Fruit fly (Drosophila melanogaster) whole organism, prepupa: ENCODE results near the gene Sec16.

Source experiments
- CG10631 ChIP-seq: fragments of 200-800 bp; sonication (Bioruptor generic); optimal IDR thresholded peaks from 2 replicates; lab custom pipeline; 2016; ENCODE audit warnings: missing biosample characterization, missing genetic modification characterization
- CG10669 ChIP-seq: fragments of 200-800 bp; sonication (Bioruptor generic); optimal IDR thresholded peaks from 3 replicates; lab custom pipeline; 2018; ENCODE audit warnings: missing biosample characterization, mild to moderate bottlenecking, missing genetic modification characterization, moderate library complexity
- CG11762 ChIP-seq: fragments of 200-800 bp; sonication (Bioruptor generic); optimal IDR thresholded peaks from 3 replicates; lab custom pipeline; 2016; ENCODE audit warnings: missing biosample characterization, missing genetic modification characterization; ENCODE audit not compliant: insufficient read depth
- CG11902 ChIP-seq: fragments of 200-800 bp; sonication (Bioruptor generic); optimal IDR thresholded peaks from 3 replicates; lab custom pipeline; 2016; ENCODE audit warnings: missing biosample characterization, missing genetic modification characterization
- CG15336 ChIP-seq: fragments of 200-800 bp; sonication (Bioruptor generic); IDR thresholded peaks from 2 replicates; pipeline ENCODE4 v1.3.6; 2022; ENCODE audit warnings: missing biosample characterization, missing genetic modification characterization
- CG1621 ChIP-seq: fragments of 200-800 bp; sonication (Bioruptor generic); optimal IDR thresholded peaks from 3 replicates; lab custom pipeline; 2018; ENCODE audit warnings: missing biosample characterization, mild to moderate bottlenecking, missing genetic modification characterization
- CG3032 ChIP-seq: fragments of 200-800 bp; optimal IDR thresholded peaks from 2 replicates; lab custom pipeline; 2019; ENCODE audit warnings: missing biosample characterization, mild to moderate bottlenecking, missing genetic modification characterization, moderate library complexity
- CG31627 ChIP-seq: fragments of 200-800 bp; sonication (Bioruptor generic); optimal IDR thresholded peaks from 3 replicates; lab custom pipeline; 2016; ENCODE audit warnings: missing biosample characterization, missing genetic modification characterization
- CG32006 ChIP-seq: fragments of 200-800 bp; sonication (Bioruptor generic); optimal IDR thresholded peaks from 3 replicates; lab custom pipeline; 2017; ENCODE audit warnings: missing biosample characterization, mild to moderate bottlenecking, missing genetic modification characterization
- CG34406 ChIP-seq: fragments of 200-800 bp; sonication (Bioruptor generic); optimal IDR thresholded peaks from 3 replicates; lab custom pipeline; 2016; ENCODE audit warnings: missing biosample characterization, missing genetic modification characterization
- CG3919 ChIP-seq: fragments of 200-800 bp; sonication (Bioruptor generic); optimal IDR thresholded peaks from 3 replicates; lab custom pipeline; 2016; ENCODE audit warnings: missing biosample characterization, missing genetic modification characterization
- CG4318 ChIP-seq: fragments of 200-800 bp; sonication (Bioruptor generic); optimal IDR thresholded peaks from 3 replicates; lab custom pipeline; 2017; ENCODE audit warnings: missing biosample characterization, mild to moderate bottlenecking, missing genetic modification characterization
- CG6163 ChIP-seq: fragments of 200-800 bp; sonication (Bioruptor generic); IDR thresholded peaks from 3 replicates; pipeline ENCODE4 v1.3.6; 2022; ENCODE audit warnings: missing biosample characterization, missing genetic modification characterization
- CG6854 ChIP-seq: fragments of 200-800 bp; sonication (Bioruptor generic); optimal IDR thresholded peaks from 2 replicates; lab custom pipeline; 2017; ENCODE audit warnings: missing biosample characterization, mild to moderate bottlenecking, missing genetic modification characterization
- CG8319 ChIP-seq: fragments of 200-800 bp; sonication (Bioruptor generic); optimal IDR thresholded peaks from 3 replicates; lab custom pipeline; 2016; ENCODE audit warnings: missing biosample characterization, missing genetic modification characterization
- Eip75B ChIP-seq: fragments of 200-800 bp; sonication (Bioruptor generic); optimal IDR thresholded peaks from 3 replicates; lab custom pipeline; 2016; ENCODE audit warnings: missing biosample characterization, missing genetic modification characterization
- Eip78C ChIP-seq: fragments of 200-800 bp; sonication (Bioruptor generic); peaks from one replicate; lab custom pipeline; 2016; ENCODE audit warnings: missing biosample characterization, missing genetic modification characterization
- Eip93F ChIP-seq: fragments of 200-800 bp; sonication (Bioruptor generic); optimal IDR thresholded peaks from 2 replicates; lab custom pipeline; 2016; ENCODE audit warnings: missing biosample characterization, mild to moderate bottlenecking, missing genetic modification characterization
- Ets96B ChIP-seq: fragments of 200-800 bp; optimal IDR thresholded peaks from 2 replicates; lab custom pipeline; 2019; ENCODE audit warnings: missing biosample characterization, mild to moderate bottlenecking, missing genetic modification characterization, moderate library complexity
- Gug ChIP-seq: fragments of 200-800 bp; sonication (Bioruptor generic); IDR thresholded peaks from 2 replicates; pipeline ENCODE4 v1.3.6; 2022; ENCODE audit warnings: missing biosample characterization, missing genetic modification characterization
- Hr39 ChIP-seq: fragments of 200-800 bp; sonication (Bioruptor generic); optimal IDR thresholded peaks from 2 replicates; lab custom pipeline; 2016; ENCODE audit warnings: missing biosample characterization, missing genetic modification characterization
- Lpt ChIP-seq: fragments of 200-800 bp; sonication (Bioruptor generic); optimal IDR thresholded peaks from 3 replicates; lab custom pipeline; 2016; ENCODE audit warnings: missing biosample characterization, missing genetic modification characterization
- Met ChIP-seq: fragments of 200-800 bp; sonication (Bioruptor generic); optimal IDR thresholded peaks from 3 replicates; lab custom pipeline; 2016; ENCODE audit warnings: missing biosample characterization, missing genetic modification characterization
- Smox ChIP-seq: fragments of 200-800 bp; sonication (Bioruptor generic); optimal IDR thresholded peaks from 3 replicates; lab custom pipeline; 2016; ENCODE audit warnings: missing biosample characterization, missing genetic modification characterization
- Sox102F ChIP-seq: fragments of 200-800 bp; sonication (Bioruptor generic); optimal IDR thresholded peaks from 2 replicates; lab custom pipeline; 2016; ENCODE audit warnings: missing biosample characterization, mild to moderate bottlenecking, missing genetic modification characterization
- Sox14 ChIP-seq: fragments of 200-800 bp; sonication (Bioruptor generic); optimal IDR thresholded peaks from 3 replicates; lab custom pipeline; 2016; ENCODE audit warnings: missing biosample characterization, missing genetic modification characterization
- Sox15 ChIP-seq: fragments of 200-800 bp; sonication (Bioruptor generic); optimal IDR thresholded peaks from 3 replicates; lab custom pipeline; 2016; ENCODE audit warnings: missing biosample characterization, missing genetic modification characterization
- achi ChIP-seq: fragments of 200-800 bp; sonication (Bioruptor generic); optimal IDR thresholded peaks from 3 replicates; lab custom pipeline; 2016; ENCODE audit warnings: missing biosample characterization, missing genetic modification characterization
- acj6 ChIP-seq: fragments of 200-800 bp; sonication (Bioruptor generic); optimal IDR thresholded peaks from 3 replicates; lab custom pipeline; 2016; ENCODE audit warnings: missing biosample characterization, missing genetic modification characterization
- cyc ChIP-seq: fragments of 200-800 bp; sonication (Bioruptor generic); optimal IDR thresholded peaks from 3 replicates; lab custom pipeline; 2016; ENCODE audit warnings: missing biosample characterization, missing genetic modification characterization
- dac ChIP-seq: fragments of 200-800 bp; sonication (Bioruptor generic); optimal IDR thresholded peaks from 2 replicates; lab custom pipeline; 2017; ENCODE audit warnings: missing biosample characterization, mild to moderate bottlenecking, missing genetic modification characterization
- esn ChIP-seq: fragments of 200-800 bp; sonication (Bioruptor generic); optimal IDR thresholded peaks from 2 replicates; lab custom pipeline; 2016; ENCODE audit warnings: missing biosample characterization, mild to moderate bottlenecking, missing genetic modification characterization, moderate library complexity
- fd59A ChIP-seq: fragments of 200-800 bp; sonication (Bioruptor generic); optimal IDR thresholded peaks from 2 replicates; lab custom pipeline; 2017; ENCODE audit warnings: missing biosample characterization, mild to moderate bottlenecking, missing genetic modification characterization, missing genetic modification reagents
- fd85E ChIP-seq: fragments of 200-800 bp; sonication (Bioruptor generic); optimal IDR thresholded peaks from 3 replicates; lab custom pipeline; 2016; ENCODE audit warnings: missing biosample characterization, missing genetic modification characterization
- fkh ChIP-seq: fragments of 200-800 bp; sonication (Bioruptor generic); optimal IDR thresholded peaks from 3 replicates; lab custom pipeline; 2017; ENCODE audit warnings: missing biosample characterization, mild to moderate bottlenecking, missing genetic modification characterization, moderate library complexity
- lz ChIP-seq: fragments of 200-800 bp; sonication (Bioruptor generic); optimal IDR thresholded peaks from 3 replicates; lab custom pipeline; 2016; ENCODE audit warnings: missing biosample characterization, missing genetic modification characterization
- net ChIP-seq: fragments of 200-800 bp; sonication (Bioruptor generic); optimal IDR thresholded peaks from 3 replicates; lab custom pipeline; 2016; ENCODE audit warnings: missing biosample characterization, missing genetic modification characterization
- pdm3 ChIP-seq: fragments of 200-800 bp; sonication (Bioruptor generic); optimal IDR thresholded peaks from 3 replicates; lab custom pipeline; 2016; ENCODE audit warnings: missing biosample characterization, missing genetic modification characterization
- svp ChIP-seq: fragments of 200-800 bp; sonication (Bioruptor generic); peaks from one replicate; lab custom pipeline; 2016; ENCODE audit warnings: missing biosample characterization, missing genetic modification characterization
- topi ChIP-seq: fragments of 200-800 bp; sonication (Bioruptor generic); optimal IDR thresholded peaks from 3 replicates; lab custom pipeline; 2016; ENCODE audit warnings: missing biosample characterization, missing genetic modification characterization
- vri ChIP-seq: fragments of 200-800 bp; sonication (Bioruptor generic); optimal IDR thresholded peaks from 3 replicates; lab custom pipeline; 2016; ENCODE audit warnings: missing biosample characterization, mild to moderate bottlenecking, missing genetic modification characterization

Gene Sec16

dm6 chrX:12632157-12632422 lies 36.2 kb downstream of the Sec16 start:
- peak; percentile 60 for TF ChIP-seq vri
- TF ChIP-seq Hr39 (GFP tag; lab: Kevin White, UChicago): no peak
- peak; percentile 52 for TF ChIP-seq svp (GFP tag; lab: Kevin White, UChicago)

dm6 chrX:12633204-12633603 lies 37.4 kb downstream of the Sec16 start:
- TF ChIP-seq CG11762 (no peak), CG15336 (GFP tag; lab: Robert Waterston, UW) (no peak), CG1621 (tag; lab: Kevin White, UChicago) (no peak), net (GFP tag; lab: Kevin White, UChicago) (no peak), achi (GFP tag; lab: Kevin White, UChicago) (no peak), Sox14 (GFP tag; lab: Kevin White, UChicago) (no peak), Smox (GFP tag; lab: Kevin White, UChicago) (no peak), Gug (GFP tag; lab: Robert Waterston, UW) (no peak), pdm3 (GFP tag; lab: Kevin White, UChicago) (no peak), CG6163 (GFP tag; lab: Robert Waterston, UW) (no peak)
- TF ChIP-seq, all 60 proteins: peak for 0

dm6 chrX:12633992-12634391 lies 38.1 kb downstream of the Sec16 start:
- TF ChIP-seq fkh (GFP tag; lab: Kevin White, UChicago) (no peak), CG32006 (no peak), fd85E (GFP tag; lab: Kevin White, UChicago) (no peak), Ets96B (tag; lab: Kevin White, UChicago) (no peak), CG3032 (no peak), CG34406 (GFP tag; lab: Kevin White, UChicago) (no peak), Sox102F (GFP tag; lab: Kevin White, UChicago) (no peak), CG31627 (GFP tag; lab: Kevin White, UChicago) (no peak), CG8319 (no peak), CG4318 (no peak)

dm6 chrX:12645361-12645760 lies 49.5 kb downstream of the Sec16 start:
- TF ChIP-seq CG8319 (no peak), fd59A (no peak), CG3032 (no peak), svp (GFP tag; lab: Kevin White, UChicago) (no peak), Sox14 (GFP tag; lab: Kevin White, UChicago) (no peak), Lpt (GFP tag; lab: Kevin White, UChicago) (no peak), topi (GFP tag; lab: Kevin White, UChicago) (no peak), CG6163 (GFP tag; lab: Robert Waterston, UW) (no peak), Gug (GFP tag; lab: Robert Waterston, UW) (no peak)

dm6 chrX:12651613-12652012 lies 55.8 kb downstream of the Sec16 start:
- TF ChIP-seq CG4318: no peak
- TF ChIP-seq dac (GFP tag; lab: Kevin White, UChicago): no peak
- TF ChIP-seq CG11902: no peak
- TF ChIP-seq CG6163 (GFP tag; lab: Robert Waterston, UW): 0 out of 3 replicates have a peak, but pooled peaks have one; percentile 11

dm6 chrX:12653574-12653973 lies 57.7 kb downstream of the Sec16 start, which contains the start of gene CkIalpha:
Gene CkIalpha, plus strand, starts transcription at chrX:12653626.
- no peak for TF ChIP-seq Gug (GFP tag; lab: Robert Waterston, UW)
- TF ChIP-seq Eip78C (GFP tag; lab: Kevin White, UChicago): peak; percentile 53
- TF ChIP-seq Smox (GFP tag; lab: Kevin White, UChicago): no peak
- no peak for TF ChIP-seq Eip75B
- TF ChIP-seq Eip93F (GFP tag; lab: Kevin White, UChicago): peak; percentile 18
- TF ChIP-seq vri: no peak
- no peak for TF ChIP-seq topi (GFP tag; lab: Kevin White, UChicago)
- peak; percentile 36 for TF ChIP-seq Met (GFP tag; lab: Kevin White, UChicago)
- TF ChIP-seq Sox15: no peak
- TF ChIP-seq lz (GFP tag; lab: Kevin White, UChicago): peak; percentile 58
- no peak for TF ChIP-seq CG8319
- peak; percentile 48 for TF ChIP-seq Sox14 (GFP tag; lab: Kevin White, UChicago)
- no peak for TF ChIP-seq CG1621 (tag; lab: Kevin White, UChicago)
- TF ChIP-seq Sox102F (GFP tag; lab: Kevin White, UChicago): no peak
- TF ChIP-seq CG31627 (GFP tag; lab: Kevin White, UChicago): peak; percentile 52
- TF ChIP-seq Hr39 (GFP tag; lab: Kevin White, UChicago): peak; percentile 50
- TF ChIP-seq achi (GFP tag; lab: Kevin White, UChicago): peak; percentile 21
- no peak for TF ChIP-seq CG10669 (GFP tag; lab: Kevin White, UChicago)
- no peak for TF ChIP-seq fd59A
- peak; percentile 42 for TF ChIP-seq CG10631 (GFP tag; lab: Kevin White, UChicago)
- peak; percentile 15 for TF ChIP-seq esn (GFP tag; lab: Kevin White, UChicago)
- TF ChIP-seq cyc (GFP tag; lab: Kevin White, UChicago): peak; percentile 48
- no peak for TF ChIP-seq Ets96B (tag; lab: Kevin White, UChicago)
- TF ChIP-seq CG11902: peak; percentile 29
- TF ChIP-seq CG6854: no peak
- peak; percentile 51 for TF ChIP-seq CG3919
- no peak; the same call in 1 of the 2 replicates for TF ChIP-seq CG15336 (GFP tag; lab: Robert Waterston, UW)
- TF ChIP-seq acj6: peak; percentile 17
